Fruit fly (Drosophila melanogaster): ENCODE measurements around the gene GstZ2.

dm6 chr3R:9422338-9422737 lies 38.1 kb downstream of the GstZ2 start:
- no peak for TF ChIP-seq CG14655 (GFP tag; optimal IDR thresholded peaks at IDR 0.05)
- no peak for TF ChIP-seq EcR (GFP tag; optimal IDR thresholded peaks at IDR 0.05)
- TF ChIP-seq CG32121 (GFP tag; IDR thresholded peaks at IDR 0.05), result no peak
- TF ChIP-seq gl (tag; optimal IDR thresholded peaks at IDR 0.05), result no peak
- TF ChIP-seq CG4496 (GFP tag; IDR thresholded peaks at IDR 0.05), result no peak
- no peak for TF ChIP-seq CG10348 (GFP tag; IDR thresholded peaks at IDR 0.05)
- TF ChIP-seq fd96Ca (GFP tag; IDR thresholded peaks at IDR 0.05), result no peak
- TF ChIP-seq CG34367 (tag; optimal IDR thresholded peaks at IDR 0.05), result no peak
- TF ChIP-seq Pif1B (GFP tag; optimal IDR thresholded peaks at IDR 0.05), result no peak

Measured in whole organism, pupa.